Worm (Caenorhabditis elegans): ENCODE measurements around the gene ptr-19.
"Not testable (repeated sequence)": the region's sequence is repeated elsewhere in the genome, so short reads cannot be mapped to it uniquely, and the experiment has no call there.

ptr-19 gene

DNA sequence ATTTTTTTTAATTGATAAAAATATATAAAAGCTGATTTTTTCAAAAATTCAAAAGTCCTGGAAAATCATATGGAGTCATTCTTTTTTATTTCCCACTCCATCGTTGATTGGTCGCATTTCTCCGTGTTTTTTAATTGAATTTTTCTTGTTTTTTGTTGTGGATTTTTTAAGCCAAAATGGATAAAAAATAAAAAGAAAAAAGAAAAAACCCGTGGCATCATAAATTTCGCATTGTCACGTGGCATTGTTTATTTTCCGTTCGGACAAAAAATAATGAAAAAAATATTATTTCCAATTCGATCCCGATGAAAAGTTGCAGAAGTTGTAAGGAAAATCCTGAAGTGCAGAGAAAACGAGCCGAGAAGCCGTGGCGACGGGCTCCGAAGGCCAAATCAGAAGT, 24.0 kb downstream of the ptr-19 start, which contains the start of gene klp-7:
Gene klp-7, plus strand, starts transcription at position 301 of the 400 bp plus-strand sequence.
- not testable (repeated sequence) for TF ChIP-seq sox-4, F16B12.6, C04F5.9 (tag; optimal IDR thresholded peaks at IDR 0.05)

DNA sequence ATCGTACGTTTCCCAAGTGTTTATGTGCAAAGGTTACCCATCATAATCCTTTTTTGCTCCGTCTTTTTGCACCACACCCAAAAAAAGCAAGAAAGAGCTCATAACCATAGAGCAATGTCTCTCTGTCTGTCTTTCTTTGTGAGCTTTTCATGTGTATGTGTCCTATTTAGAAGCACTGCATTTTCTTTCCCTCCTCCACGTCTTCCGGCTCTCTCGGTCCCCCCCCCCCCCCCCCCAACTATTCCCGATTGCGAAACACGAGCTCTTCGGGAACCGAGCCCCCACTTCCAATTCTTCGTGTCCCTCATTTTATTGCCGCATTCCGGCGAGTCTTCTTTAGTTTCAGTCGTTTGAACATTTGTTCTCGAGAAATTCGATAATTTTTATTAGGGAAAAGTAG, 25.2 kb downstream of the ptr-19 start:
- TF ChIP-seq fkh-8 (tag; optimal IDR thresholded peaks at IDR 0.05) = peak; percentile 48
- no peak for TF ChIP-seq mdl-1 (tag; optimal IDR thresholded peaks at IDR 0.05)
- no peak for TF ChIP-seq ztf-11 (tag; optimal IDR thresholded peaks at IDR 0.05)
- no peak for TF ChIP-seq lir-3 (tag; optimal IDR thresholded peaks at IDR 0.05; ENCODE audit: poor library complexity)
- 0 out of 2 replicates have a peak, but pooled peaks have one; percentile 5 for TF ChIP-seq grh-1 (GFP tag; IDR thresholded peaks at IDR 0.05)
- no peak for TF ChIP-seq snu-23 (GFP tag; optimal IDR thresholded peaks at IDR 0.05)
- TF ChIP-seq alr-1 (tag; optimal IDR thresholded peaks at IDR 0.05; ENCODE audit: borderline replicate concordance) = no peak
- TF ChIP-seq ceh-82 (tag; optimal IDR thresholded peaks at IDR 0.05) = peak in 1 of 3 experiments; percentile 16
- no peak for TF ChIP-seq mef-2 (tag; optimal IDR thresholded peaks at IDR 0.05)
- TF ChIP-seq lin-14 (GFP tag; optimal IDR thresholded peaks at IDR 0.05) = peak; percentile 65
- peak; percentile 26 for TF ChIP-seq zip-4 (GFP tag; optimal IDR thresholded peaks at IDR 0.05)
- TF ChIP-seq ceh-63 (GFP tag; optimal IDR thresholded peaks at IDR 0.05) = no peak

DNA sequence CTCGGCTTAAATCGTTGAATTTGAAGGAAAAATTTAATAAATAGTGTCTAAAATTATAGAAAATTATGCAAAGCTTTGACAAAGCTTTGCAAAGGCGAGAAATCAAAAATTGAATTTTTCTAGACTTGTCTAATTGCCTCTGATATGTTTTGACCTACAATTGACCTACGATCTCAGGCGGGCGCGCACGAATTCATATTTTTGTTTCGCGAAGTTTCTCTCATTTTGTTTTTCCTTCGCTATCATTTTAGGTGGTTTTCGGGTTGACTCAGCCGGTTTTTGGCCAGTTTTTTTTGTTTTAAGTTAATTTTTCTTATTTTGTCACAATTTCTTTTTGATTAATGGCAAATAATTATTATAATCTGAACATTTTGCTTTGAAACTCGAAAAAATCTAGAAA, 25.6 kb downstream of the ptr-19 start:
- TF ChIP-seq ceh-63 (GFP tag; optimal IDR thresholded peaks at IDR 0.05) (no peak), nhr-47 (tag; optimal IDR thresholded peaks at IDR 0.05) (no peak), tbx-2 (tag; optimal IDR thresholded peaks at IDR 0.05) (no peak), unc-62 (GFP tag; optimal IDR thresholded peaks at IDR 0.05) (no peak), ets-5 (GFP tag; IDR thresholded peaks at IDR 0.05) (no peak), nhr-237 (tag; optimal IDR thresholded peaks at IDR 0.05) (no peak), ztf-4 (tag; optimal IDR thresholded peaks at IDR 0.05) (no peak), sup-37 (GFP tag; optimal IDR thresholded peaks at IDR 0.05) (no peak), mef-2 (tag; optimal IDR thresholded peaks at IDR 0.05) (no peak), snu-23 (GFP tag; optimal IDR thresholded peaks at IDR 0.05) (no peak), lin-13 (GFP tag; optimal IDR thresholded peaks at IDR 0.05) (no peak), egl-13 (tag; optimal IDR thresholded peaks at IDR 0.05) (no peak)

DNA sequence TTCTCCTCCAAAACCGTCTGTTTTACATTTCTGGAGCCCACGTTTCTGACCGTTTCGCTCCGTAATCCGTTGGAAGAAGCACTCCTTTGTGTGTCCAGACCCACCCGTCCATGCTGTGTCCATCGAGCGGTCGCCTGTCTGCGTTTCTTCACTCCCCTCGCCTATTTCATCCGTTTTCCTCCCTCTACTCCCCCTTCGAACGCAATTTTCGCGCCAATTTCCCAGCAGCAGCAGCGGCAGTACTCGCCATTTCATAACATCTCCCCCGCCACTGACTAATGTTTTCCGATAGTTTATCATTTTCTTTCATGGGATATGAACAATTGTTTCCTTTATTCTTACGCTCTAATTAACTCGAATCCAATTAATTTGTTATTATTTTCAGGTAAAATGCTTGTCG, 26.3 kb downstream of the ptr-19 start:
- TF ChIP-seq isw-1 (GFP tag; IDR thresholded peaks at IDR 0.05) = no peak
- TF ChIP-seq nhr-71 (tag; optimal IDR thresholded peaks at IDR 0.05) = peak; percentile 28
- TF ChIP-seq hlh-17 (GFP tag; optimal IDR thresholded peaks at IDR 0.05; ENCODE audit: borderline replicate concordance) = no peak
- peak; percentile 3 for TF ChIP-seq nhr-47 (tag; optimal IDR thresholded peaks at IDR 0.05)
- TF ChIP-seq lin-15B (tag; optimal IDR thresholded peaks at IDR 0.05) = no peak
- TF ChIP-seq fkh-8 (tag; optimal IDR thresholded peaks at IDR 0.05) = no peak
- peak; percentile 30 for TF ChIP-seq snu-23 (GFP tag; optimal IDR thresholded peaks at IDR 0.05)
- TF ChIP-seq alr-1 (tag; optimal IDR thresholded peaks at IDR 0.05; ENCODE audit: borderline replicate concordance) = no peak
- TF ChIP-seq F16B12.6 (tag; optimal IDR thresholded peaks at IDR 0.05) = peak; percentile 5
- no peak for TF ChIP-seq irx-1 (tag; optimal IDR thresholded peaks at IDR 0.05)
- no peak for TF ChIP-seq ces-1 (GFP tag; optimal IDR thresholded peaks at IDR 0.05)
- TF ChIP-seq efl-1 (optimal IDR thresholded peaks at IDR 0.05) = peak; percentile 29 to 80
- peak; percentile 49 to 92 for TF ChIP-seq efl-1 (GFP tag; optimal IDR thresholded peaks at IDR 0.05 in 1 of 2)
- TF ChIP-seq lsy-2 (tag; optimal IDR thresholded peaks at IDR 0.05) = peak; percentile 2 to 34
- no peak for TF ChIP-seq C16A3.4 (tag; optimal IDR thresholded peaks at IDR 0.05)
- TF ChIP-seq xbp-1 (tag; optimal IDR thresholded peaks at IDR 0.05) = peak; percentile 6
- TF ChIP-seq ceh-8 (GFP tag; optimal IDR thresholded peaks at IDR 0.05) = no peak
- no peak for TF ChIP-seq swsn-7 (tag; optimal IDR thresholded peaks at IDR 0.05)
- TF ChIP-seq unc-86 (tag; optimal IDR thresholded peaks at IDR 0.05) = no peak
- TF ChIP-seq ceh-63 (GFP tag; optimal IDR thresholded peaks at IDR 0.05) = no peak
- peak in 1 of 2 experiments; percentile 17 for TF ChIP-seq mdl-1 (tag; optimal IDR thresholded peaks at IDR 0.05)
- TF ChIP-seq mef-2 (tag; optimal IDR thresholded peaks at IDR 0.05) = no peak
- TF ChIP-seq nhr-12 (tag; optimal IDR thresholded peaks at IDR 0.05) = no peak
- no peak for TF ChIP-seq tlp-1 (tag; optimal IDR thresholded peaks at IDR 0.05)
- no peak for TF ChIP-seq nhr-84 (tag; optimal IDR thresholded peaks at IDR 0.05)
- TF ChIP-seq nhr-77 (tag; optimal IDR thresholded peaks at IDR 0.05) = no peak
- peak in 1 of 3 experiments; percentile 67 for TF ChIP-seq ceh-82 (tag; optimal IDR thresholded peaks at IDR 0.05)
- TF ChIP-seq C34B4.2 (tag; optimal IDR thresholded peaks at IDR 0.05) = no peak
- no peak for TF ChIP-seq vab-15 (tag; optimal IDR thresholded peaks at IDR 0.05)
- TF ChIP-seq nhr-19 (GFP tag; conservative IDR thresholded peaks at IDR 0.05) = peak; percentile 2; the same call in 1 of the 2 replicates
- TF ChIP-seq nhr-76 (tag; optimal IDR thresholded peaks at IDR 0.05) = no peak
- TF ChIP-seq ets-5 (GFP tag; IDR thresholded peaks at IDR 0.05) = no peak
